Fruit fly (Drosophila melanogaster) whole organism, embryonic: ENCODE results near the gene Arv1.

Source experiments
- ATbp ChIP-seq: fragments of 200-800 bp; sonication (Bioruptor generic); optimal IDR thresholded peaks from 2 replicates; lab custom pipeline; 2017; ENCODE audit warnings: missing biosample characterization, mild to moderate bottlenecking, missing genetic modification characterization, missing genetic modification reagents
- Atf-2 ChIP-seq: fragments of 200-800 bp; sonication (Bioruptor generic); optimal IDR thresholded peaks from 2 replicates; lab custom pipeline; 2016; ENCODE audit warnings: missing biosample characterization, missing genetic modification characterization
- B-H1 ChIP-seq: fragments of 200-800 bp; sonication (Bioruptor generic); IDR thresholded peaks from 3 replicates; pipeline ENCODE4 v1.3.6; 2022; ENCODE audit warnings: missing biosample characterization, missing genetic modification characterization
- B-H2 ChIP-seq: fragments of 200-800 bp; sonication (Bioruptor generic); optimal IDR thresholded peaks from 2 replicates; lab custom pipeline; 2018; ENCODE audit warnings: missing biosample characterization, mild to moderate bottlenecking, missing genetic modification characterization
- CG10431 ChIP-seq: fragments of 200-800 bp; sonication (Bioruptor generic); optimal IDR thresholded peaks from 3 replicates; lab custom pipeline; 2018; ENCODE audit warnings: missing biosample characterization, mild to moderate bottlenecking, missing genetic modification characterization
- CG11093 ChIP-seq: fragments of 200-800 bp; sonication (Bioruptor generic); IDR thresholded peaks from 3 replicates; pipeline ENCODE4 v1.3.6; 2022; ENCODE audit warnings: missing biosample characterization, missing genetic modification characterization
- CG11247 ChIP-seq: fragments of 200-800 bp; sonication (Bioruptor generic); IDR thresholded peaks from 2 replicates; pipeline ENCODE4 v1.3.6; 2022; ENCODE audit warnings: missing biosample characterization, missing genetic modification characterization
- CG11398 ChIP-seq: fragments of 200-800 bp; sonication (Bioruptor generic); optimal IDR thresholded peaks from 2 replicates; lab custom pipeline; 2016; ENCODE audit warnings: missing biosample characterization, missing genetic modification characterization
- CG13123 ChIP-seq: fragments of 200-800 bp; sonication (Bioruptor generic); optimal IDR thresholded peaks from 2 replicates; lab custom pipeline; 2016; ENCODE audit warnings: missing biosample characterization, missing genetic modification characterization
- CG13894 ChIP-seq: fragments of 200-800 bp; sonication (Bioruptor generic); optimal IDR thresholded peaks from 3 replicates; lab custom pipeline; 2018; ENCODE audit warnings: missing biosample characterization, mild to moderate bottlenecking, missing genetic modification characterization, moderate library complexity
- CG14014 ChIP-seq: fragments of 200-800 bp; sonication (Bioruptor generic); IDR thresholded peaks from 2 replicates; pipeline ENCODE4 v1.3.6; 2022; ENCODE audit warnings: missing biosample characterization, missing genetic modification characterization
- CG16779 ChIP-seq: fragments of 200-800 bp; sonication (Bioruptor generic); IDR thresholded peaks from 2 replicates; pipeline ENCODE4 v1.3.6; 2022; ENCODE audit warnings: missing biosample characterization, missing genetic modification characterization
- CG2875 ChIP-seq: fragments of 200-800 bp; sonication (Bioruptor generic); optimal IDR thresholded peaks from 2 replicates; lab custom pipeline; 2017; ENCODE audit warnings: missing biosample characterization, mild to moderate bottlenecking, missing genetic modification characterization, missing genetic modification reagents
- CG3407 ChIP-seq: fragments of 200-800 bp; sonication (Bioruptor generic); optimal IDR thresholded peaks from 2 replicates; lab custom pipeline; 2018; ENCODE audit warnings: missing biosample characterization, mild to moderate bottlenecking, missing genetic modification characterization
- CG34224 ChIP-seq: fragments of 200-800 bp; sonication (Bioruptor generic); IDR thresholded peaks from 3 replicates; pipeline ENCODE4 v1.3.6; 2022; ENCODE audit warnings: missing biosample characterization, missing genetic modification characterization; ENCODE audit not compliant: partially characterized antibody
- CG34376 ChIP-seq: fragments of 200-800 bp; sonication (Bioruptor generic); optimal IDR thresholded peaks from 2 replicates; lab custom pipeline; 2018; ENCODE audit warnings: missing biosample characterization, mild to moderate bottlenecking, missing genetic modification characterization
- CG4328 ChIP-seq: fragments of 200-800 bp; sonication (Bioruptor generic); optimal IDR thresholded peaks from 3 replicates; lab custom pipeline; 2017; ENCODE audit warnings: missing biosample characterization, missing genetic modification reagents, missing genetic modification characterization
- CG6689 ChIP-seq: fragments of 200-800 bp; sonication (Bioruptor generic); IDR thresholded peaks from 2 replicates; pipeline ENCODE4 v1.3.6; 2022; ENCODE audit warnings: missing biosample characterization, missing genetic modification characterization
- CG7786 ChIP-seq: fragments of 200-800 bp; sonication (Bioruptor generic); optimal IDR thresholded peaks from 2 replicates; lab custom pipeline; 2016; ENCODE audit warnings: missing biosample characterization, missing genetic modification characterization
- D19A ChIP-seq: fragments of 200-800 bp; optimal IDR thresholded peaks from 3 replicates; lab custom pipeline; 2019; ENCODE audit warnings: missing biosample characterization, mild to moderate bottlenecking, missing genetic modification characterization, moderate library complexity
- Dad ChIP-seq: fragments of 200-800 bp; sonication (Bioruptor generic); optimal IDR thresholded peaks from 3 replicates; lab custom pipeline; 2016; ENCODE audit warnings: missing biosample characterization, missing genetic modification characterization
- Dek ChIP-seq: fragments of 200-800 bp; sonication (Bioruptor generic); optimal IDR thresholded peaks from 3 replicates; lab custom pipeline; 2019; ENCODE audit warnings: missing biosample characterization, mild to moderate bottlenecking, missing genetic modification characterization, moderate library complexity
- Fer2 ChIP-seq: fragments of 200-800 bp; sonication (Bioruptor generic); optimal IDR thresholded peaks from 2 replicates; lab custom pipeline; 2018; ENCODE audit warnings: missing biosample characterization, mild to moderate bottlenecking, missing genetic modification characterization, moderate library complexity
- Gug ChIP-seq: fragments of 200-800 bp; sonication (Bioruptor generic); IDR thresholded peaks from 4 replicates; pipeline ENCODE4 v1.3.6; 2022; ENCODE audit warnings: missing biosample characterization, missing genetic modification characterization
- HLH4C ChIP-seq: fragments of 200-800 bp; sonication (Bioruptor generic); IDR thresholded peaks from 3 replicates; pipeline ENCODE4 v1.3.6; 2022; ENCODE audit warnings: missing biosample characterization, missing genetic modification characterization; ENCODE audit not compliant: partially characterized antibody
- HmgZ ChIP-seq: fragments of 200-800 bp; sonication (Bioruptor generic); optimal IDR thresholded peaks from 2 replicates; lab custom pipeline; 2018; ENCODE audit warnings: missing biosample characterization, mild to moderate bottlenecking, missing genetic modification characterization
- Hr3 ChIP-seq: fragments of 200-800 bp; sonication (Bioruptor generic); optimal IDR thresholded peaks from 3 replicates; lab custom pipeline; 2016; ENCODE audit warnings: missing biosample characterization, missing genetic modification characterization
- Med ChIP-seq: fragments of 200-800 bp; sonication (Bioruptor generic); peaks from one replicate; lab custom pipeline; 2016; ENCODE audit warnings: missing biosample characterization, missing genetic modification characterization, mild to moderate bottlenecking, inconsistent platforms, moderate library complexity
- Myb ChIP-seq: fragments of 200-800 bp; sonication (Bioruptor generic); optimal IDR thresholded peaks from 2 replicates; lab custom pipeline; 2016; ENCODE audit warnings: missing biosample characterization, missing genetic modification characterization
- Ravus ChIP-seq: fragments of 200-800 bp; sonication (Bioruptor generic); IDR thresholded peaks from 2 replicates; pipeline ENCODE4 v1.3.6; 2022; ENCODE audit warnings: missing biosample characterization, missing genetic modification characterization
- Rfx ChIP-seq: fragments of 200-800 bp; sonication (Bioruptor generic); IDR thresholded peaks from 2 replicates; pipeline ENCODE4 v1.3.6; 2022; ENCODE audit warnings: missing biosample characterization, missing genetic modification characterization
- Rx ChIP-seq: fragments of 200-800 bp; sonication (Bioruptor generic); IDR thresholded peaks from 2 replicates; pipeline ENCODE4 v1.3.6; 2022; ENCODE audit warnings: missing biosample characterization, missing genetic modification characterization
- ato ChIP-seq: fragments of 200-800 bp; sonication (Bioruptor generic); IDR thresholded peaks from 2 replicates; pipeline ENCODE4 v1.3.6; 2022; ENCODE audit warnings: missing biosample characterization, missing genetic modification characterization; ENCODE audit not compliant: partially characterized antibody
- caup ChIP-seq: fragments of 200-800 bp; sonication (Bioruptor generic); optimal IDR thresholded peaks from 3 replicates; lab custom pipeline; 2017; ENCODE audit warnings: missing biosample characterization, mild to moderate bottlenecking, missing genetic modification characterization, moderate library complexity; ENCODE audit not compliant: severe bottlenecking
- chif ChIP-seq, 2 experiments: fragments of 200-800 bp; sonication (Bioruptor generic); optimal IDR thresholded peaks; 3 replicates each; lab custom pipeline; 2016; ENCODE audit warnings: missing biosample characterization in 2 of 2, missing genetic modification characterization in 2 of 2
- chinmo ChIP-seq: fragments of 200-800 bp; sonication (Bioruptor generic); IDR thresholded peaks from 4 replicates; pipeline ENCODE4 v1.3.6; 2022; ENCODE audit warnings: missing biosample characterization, missing genetic modification characterization; ENCODE audit not compliant: partially characterized antibody
- ci ChIP-seq: fragments of 200-800 bp; sonication (Bioruptor generic); IDR thresholded peaks from 3 replicates; pipeline ENCODE4 v1.3.6; 2022; ENCODE audit warnings: missing biosample characterization, missing genetic modification characterization
- ewg ChIP-seq: fragments of 200-800 bp; sonication (Bioruptor generic); optimal IDR thresholded peaks from 3 replicates; lab custom pipeline; 2017; ENCODE audit warnings: mild to moderate bottlenecking, missing biosample characterization, missing genetic modification reagents, missing genetic modification characterization
- fd96Cb ChIP-seq: fragments of 200-800 bp; sonication (Bioruptor generic); optimal IDR thresholded peaks from 2 replicates; lab custom pipeline; 2018; ENCODE audit warnings: missing biosample characterization, mild to moderate bottlenecking, missing genetic modification characterization, moderate library complexity
- lov ChIP-seq, 2 experiments: fragments of 200-800 bp in 1 of 2; fragments of >200 bp in 1 of 2; sonication (Bioruptor generic) in 1 of 2; IDR thresholded peaks in 1 of 2; optimal IDR thresholded peaks in 1 of 2; 2 replicates in 1 of 2; 3 replicates in 1 of 2; pipeline versions ENCODE4 v1.3.6 to Lab custom; 2017 to 2022; ENCODE audit warnings: missing biosample characterization in 1 of 2, missing genetic modification characterization in 1 of 2
- oc ChIP-seq: fragments of 200-800 bp; sonication (Bioruptor generic); optimal IDR thresholded peaks from 2 replicates; lab custom pipeline; 2018; ENCODE audit warnings: missing biosample characterization, mild to moderate bottlenecking, missing genetic modification characterization, moderate library complexity
- peb ChIP-seq: fragments of 200-800 bp; sonication (Bioruptor generic); IDR thresholded peaks from 2 replicates; pipeline ENCODE4 v1.3.6; 2022; ENCODE audit warnings: missing biosample characterization, missing genetic modification characterization
- pfk ChIP-seq: fragments of 200-800 bp; sonication (Bioruptor generic); optimal IDR thresholded peaks from 2 replicates; lab custom pipeline; 2018; ENCODE audit warnings: missing biosample characterization, mild to moderate bottlenecking, missing genetic modification characterization, moderate library complexity
- scrt ChIP-seq: fragments of 200-800 bp; sonication (Bioruptor generic); optimal IDR thresholded peaks from 2 replicates; lab custom pipeline; 2018; ENCODE audit warnings: missing biosample characterization, mild to moderate bottlenecking, missing genetic modification characterization, moderate library complexity
- vfl ChIP-seq: fragments of 200-800 bp; sonication (Bioruptor generic); optimal IDR thresholded peaks from 2 replicates; lab custom pipeline; 2016; ENCODE audit warnings: missing biosample characterization, missing genetic modification characterization
- wdn ChIP-seq: fragments of 200-800 bp; sonication (Bioruptor generic); IDR thresholded peaks from 2 replicates; pipeline ENCODE4 v1.3.6; 2022; ENCODE audit warnings: missing biosample characterization, missing genetic modification characterization
- wor ChIP-seq: fragments of 200-800 bp; sonication (Bioruptor generic); IDR thresholded peaks from 2 replicates; pipeline ENCODE4 v1.3.6; 2022; ENCODE audit warnings: missing biosample characterization, missing genetic modification characterization

The Arv1 gene

DNA sequence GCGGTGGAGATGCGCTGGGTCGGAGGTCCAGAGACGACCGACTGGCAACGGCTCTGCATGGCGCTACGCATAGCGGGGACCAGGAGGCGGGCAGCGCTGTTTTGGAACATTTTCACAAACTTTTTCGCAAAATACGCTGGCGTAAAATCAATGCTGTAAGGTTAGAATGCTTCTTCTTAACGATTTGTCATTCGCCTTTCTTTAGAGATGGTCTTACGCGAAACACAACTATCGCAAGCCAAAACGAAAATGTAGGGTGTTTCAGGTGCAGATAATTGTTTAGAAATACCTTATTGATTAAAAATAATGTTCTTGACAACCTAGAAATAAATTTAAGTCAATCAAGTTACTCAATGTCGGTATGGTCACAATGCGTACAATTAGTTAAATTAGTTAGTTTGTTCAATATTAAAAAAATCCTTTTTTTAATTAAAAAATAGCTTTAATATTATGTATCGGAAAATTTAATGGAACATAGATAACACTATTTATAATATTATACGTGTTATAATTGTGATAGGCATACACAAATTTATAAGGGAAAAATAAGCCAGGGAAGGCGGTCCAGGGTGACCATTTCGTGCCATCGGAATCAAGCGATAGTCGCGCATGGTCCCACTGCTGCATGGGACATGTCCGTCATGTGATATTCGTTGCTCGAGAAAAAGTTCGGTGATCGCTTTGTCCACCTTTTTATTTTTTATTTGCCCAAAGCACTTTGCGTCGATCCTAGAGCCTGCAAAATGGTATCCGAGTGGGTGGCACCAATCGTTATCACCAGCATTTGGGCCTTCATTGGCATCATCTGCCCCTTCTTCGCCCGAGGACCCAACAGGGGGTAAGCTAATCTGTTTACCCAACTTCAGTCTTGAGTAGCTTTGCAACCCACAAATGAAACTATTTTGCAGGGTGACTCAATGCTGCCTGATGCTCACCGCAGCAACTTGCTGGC, 10.4 kb upstream of the Arv1 start, which contains the start of the genes COX8 and VhaM9.7-b (continued):
- TF ChIP-seq D19A (tag; lab: Kevin White, UChicago) (no peak), oc (tag; lab: Kevin White, UChicago) (no peak), vfl (GFP tag; lab: Kevin White, UChicago) (peak; percentile 21), pfk (GFP tag; lab: Kevin White, UChicago) (peak; percentile 24), Med (GFP tag; lab: Kevin White, UChicago) (peak; percentile 85), CG34376 (GFP tag; lab: Kevin White, UChicago) (peak; percentile 27), Gug (GFP tag; lab: Robert Waterston, UW) (peak; percentile 58; the same call in 2 of the 4 replicates), CG13894 (tag; lab: Kevin White, UChicago) (no peak), Hr3 (GFP tag; lab: Kevin White, UChicago) (peak; percentile 60), CG11398 (GFP tag; lab: Kevin White, UChicago) (no peak), Atf-2 (GFP tag; lab: Kevin White, UChicago) (peak; percentile 43), caup (GFP tag; lab: Kevin White, UChicago) (no peak), CG2875 (no peak), fd96Cb (tag; lab: Kevin White, UChicago) (peak; percentile 43), CG10431 (GFP tag; lab: Kevin White, UChicago) (no peak), ci (peak; percentile 63), CG11093 (GFP tag; lab: Robert Waterston, UW) (no peak), HLH4C (peak; percentile 60; the same call in 2 of the 3 replicates), scrt (GFP tag; lab: Kevin White, UChicago) (no peak), Rfx (GFP tag; lab: Robert Waterston, UW) (peak; percentile 74), CG14014 (GFP tag; lab: Robert Waterston, UW) (no peak), CG6689 (GFP tag; lab: Robert Waterston, UW) (peak; percentile 95), CG4328 (GFP tag; lab: Kevin White, UChicago) (peak; percentile 8), HmgZ (tag; lab: Kevin White, UChicago) (peak; percentile 63), CG11247 (GFP tag; lab: Robert Waterston, UW) (no peak), wdn (GFP tag; lab: Robert Waterston, UW) (0 out of 2 replicates have a peak, but pooled peaks have one; percentile 47), Dek (tag; lab: Kevin White, UChicago) (no peak), wor (GFP tag; lab: Robert Waterston, UW) (no peak), CG13123 (GFP tag; lab: Kevin White, UChicago) (peak; percentile 45), Myb (GFP tag; lab: Kevin White, UChicago) (no peak), Rx (GFP tag; lab: Robert Waterston, UW) (peak; percentile 37; the same call in 1 of the 2 replicates), Fer2 (no peak), CG16779 (GFP tag; lab: Robert Waterston, UW) (peak; percentile 48; the same call in 1 of the 2 replicates), ewg (GFP tag; lab: Kevin White, UChicago) (no peak), ato (GFP tag; lab: Robert Waterston, UW) (peak; percentile 48; the same call in 1 of the 2 replicates), CG34224 (GFP tag; lab: Robert Waterston, UW) (peak; percentile 21; the same call in 1 of the 3 replicates), chif (GFP tag; optimal IDR thresholded peaks at IDR 0.05; lab: Kevin White, UChicago) (peak; percentile 50 to 51), peb (GFP tag; lab: Robert Waterston, UW) (no peak), CG3407 (no peak), lov (optimal IDR thresholded peaks at IDR 0.05; lab: Kevin White, UChicago) (no peak), lov (GFP tag; IDR thresholded peaks at IDR 0.05; lab: Robert Waterston, UW) (0 out of 3 replicates have a peak, but pooled peaks have one; percentile 8), chinmo (0 out of 4 replicates have a peak, but pooled peaks have one; percentile 63), Dad (GFP tag; lab: Kevin White, UChicago) (no peak), Ravus (GFP tag; lab: Robert Waterston, UW) (peak; percentile 1; the same call in 1 of the 2 replicates), B-H1 (no peak), B-H2 (GFP tag; lab: Kevin White, UChicago) (peak; percentile 67), ATbp (GFP tag; lab: Kevin White, UChicago) (no peak), CG7786 (GFP tag; lab: Kevin White, UChicago) (peak; percentile 30)
